Worm (Caenorhabditis elegans) whole organism, L4 larva: Measurements from ENCODE around the gene K04G7.1.
A peak's percentile ranks its signal among the peaks of the same experiment; 100 is the strongest.

Experiments used
- F26F4.8 ChIP-seq: fragments of 200-800 bp; sonication (Bioruptor generic); conservative IDR thresholded peaks from 2 replicates; pipeline ENCODE4 v1.3.6; 2022; ENCODE audit warnings: missing genetic modification characterization, missing compliant biosample characterization
- F49E8.2 ChIP-seq: sonication (generic microtip); optimal IDR thresholded peaks from 2 replicates; lab custom pipeline; 2016; ENCODE audit warnings: missing compliant biosample characterization, mild to moderate bottlenecking, missing genetic modification characterization, borderline replicate concordance
- R02D3.7 ChIP-seq: fragments of 150-350 bp; sonication (generic microtip); optimal IDR thresholded peaks from 3 replicates; lab custom pipeline; 2014; ENCODE audit warnings: missing biosample characterization, missing genetic modification characterization
- T26A8.4 ChIP-seq: fragments of 200-800 bp; sonication (Bioruptor generic); IDR thresholded peaks from 2 replicates; pipeline ENCODE4 v1.3.6; 2022; ENCODE audit warnings: missing genetic modification characterization, missing compliant biosample characterization
- Y105C5A.15 ChIP-seq: fragments of 200-800 bp; sonication (Bioruptor generic); IDR thresholded peaks from 2 replicates; pipeline ENCODE4 v1.3.6; 2022; ENCODE audit warnings: missing genetic modification characterization, missing compliant biosample characterization
- Y75B8A.6 ChIP-seq: fragments of 200-800 bp; sonication (Bioruptor generic); IDR thresholded peaks from 2 replicates; pipeline ENCODE4 v1.3.6; 2022; ENCODE audit warnings: missing genetic modification reagents, missing genetic modification characterization, missing compliant biosample characterization
- ZK546.5 ChIP-seq, 2 experiments: sonication (generic microtip); optimal IDR thresholded peaks; 2 replicates each; lab custom pipeline; 2017; ENCODE audit warnings: missing biosample characterization in 2 of 2, missing genetic modification characterization in 2 of 2
- ama-1 ChIP-seq: fragments of 150-350 bp; optimal IDR thresholded peaks from 2 replicates; lab custom pipeline; 2014; ENCODE audit warnings: inconsistent platforms, mixed read lengths
- ceh-20 ChIP-seq: fragments of 200-800 bp; sonication (Bioruptor generic); IDR thresholded peaks from 2 replicates; pipeline ENCODE4 v1.3.6; 2022; ENCODE audit warnings: missing genetic modification reagents, missing genetic modification characterization, missing compliant biosample characterization
- ceh-28 ChIP-seq: fragments of 150-350 bp; optimal IDR thresholded peaks from 2 replicates; lab custom pipeline; 2014; ENCODE audit warnings: missing biosample characterization, missing genetic modification reagents, missing genetic modification characterization
- ceh-62 ChIP-seq: sonication (generic microtip); optimal IDR thresholded peaks from 2 replicates; lab custom pipeline; 2017; ENCODE audit warnings: missing biosample characterization, missing genetic modification characterization
- cey-2 ChIP-seq: sonication (generic microtip); optimal IDR thresholded peaks from 3 replicates; lab custom pipeline; 2017; ENCODE audit warnings: missing genetic modification characterization, mild to moderate bottlenecking, missing compliant biosample characterization, antibody characterized with exemption, borderline replicate concordance; ENCODE audit not compliant: insufficient read depth
- ctbp-1 ChIP-seq: fragments of 200-800 bp; sonication (Bioruptor generic); IDR thresholded peaks from 2 replicates; pipeline ENCODE4 v1.3.6; 2022; ENCODE audit warnings: missing genetic modification reagents, missing genetic modification characterization, missing compliant biosample characterization
- daf-19 ChIP-seq: fragments of 200-800 bp; sonication (Bioruptor generic); conservative IDR thresholded peaks from 2 replicates; pipeline ENCODE4 v1.3.6; 2022; ENCODE audit warnings: missing genetic modification characterization, missing compliant biosample characterization
- daf-8 ChIP-seq: fragments of 200-800 bp; sonication (Bioruptor generic); IDR thresholded peaks from 2 replicates; pipeline ENCODE4 v1.3.6; 2022; ENCODE audit warnings: missing genetic modification characterization, missing compliant biosample characterization
- dmd-9 ChIP-seq: fragments of 200-800 bp; sonication (Bioruptor generic); IDR thresholded peaks from 2 replicates; pipeline ENCODE4 v1.3.6; 2022; ENCODE audit warnings: missing genetic modification reagents, missing genetic modification characterization, missing compliant biosample characterization
- dpl-1 ChIP-seq: fragments of 150-350 bp; optimal IDR thresholded peaks from 2 replicates; lab custom pipeline; 2014; ENCODE audit warnings: missing biosample characterization, missing genetic modification reagents, missing genetic modification characterization
- duxl-1 ChIP-seq: sonication (generic microtip); optimal IDR thresholded peaks from 2 replicates; lab custom pipeline; 2016; ENCODE audit warnings: mild to moderate bottlenecking, missing genetic modification characterization, moderate library complexity, missing compliant biosample characterization; ENCODE audit not compliant: poor library complexity
- dve-1 ChIP-seq: sonication (generic microtip); optimal IDR thresholded peaks from 2 replicates; lab custom pipeline; 2017; ENCODE audit warnings: antibody characterized with exemption, mild to moderate bottlenecking, missing genetic modification characterization, missing compliant biosample characterization; ENCODE audit not compliant: insufficient read depth
- egl-27 ChIP-seq: sonication (generic microtip); optimal IDR thresholded peaks from 3 replicates; lab custom pipeline; 2017; ENCODE audit warnings: missing biosample characterization, missing genetic modification reagents, missing genetic modification characterization
- fkh-10 ChIP-seq: fragments of 150-350 bp; optimal IDR thresholded peaks from 2 replicates; lab custom pipeline; 2014; ENCODE audit warnings: missing biosample characterization, missing genetic modification reagents, missing genetic modification characterization
- jun-1 ChIP-seq: fragments of 150-350 bp; optimal IDR thresholded peaks from 2 replicates; lab custom pipeline; 2014; ENCODE audit warnings: missing biosample characterization, missing genetic modification reagents, missing genetic modification characterization
- lim-7 ChIP-seq: fragments of 200-800 bp; sonication (Bioruptor generic); IDR thresholded peaks from 2 replicates; pipeline ENCODE4 v1.3.6; 2022; ENCODE audit warnings: missing genetic modification characterization, missing compliant biosample characterization
- lin-1 ChIP-seq: fragments of 200-800 bp; sonication (Bioruptor generic); IDR thresholded peaks from 2 replicates; pipeline ENCODE4 v1.3.6; 2022; ENCODE audit warnings: missing genetic modification reagents, missing genetic modification characterization, missing compliant biosample characterization
- lin-13 ChIP-seq: fragments of 150-350 bp; optimal IDR thresholded peaks from 2 replicates; lab custom pipeline; 2014; ENCODE audit warnings: missing biosample characterization, missing genetic modification reagents, missing genetic modification characterization
- lin-29 ChIP-seq: fragments of 200-800 bp; sonication (Bioruptor generic); IDR thresholded peaks from 2 replicates; pipeline ENCODE4 v1.3.6; 2022; ENCODE audit warnings: missing genetic modification reagents, missing genetic modification characterization, missing compliant biosample characterization
- lin-38 ChIP-seq: fragments of 200-800 bp; sonication (Bioruptor generic); IDR thresholded peaks from 2 replicates; pipeline ENCODE4 v1.3.6; 2022; ENCODE audit warnings: missing genetic modification reagents, missing genetic modification characterization, missing compliant biosample characterization
- lin-39 ChIP-seq: fragments of 150-350 bp; optimal IDR thresholded peaks from 2 replicates; lab custom pipeline; 2014; ENCODE audit warnings: missing biosample characterization, missing genetic modification reagents, missing genetic modification characterization
- madf-9 ChIP-seq: fragments of 200-800 bp; sonication (Bioruptor generic); conservative IDR thresholded peaks from 2 replicates; pipeline ENCODE4 v1.3.6; 2022; ENCODE audit warnings: missing genetic modification reagents, missing genetic modification characterization, missing compliant biosample characterization
- mdt-29 ChIP-seq: fragments of 200-800 bp; sonication (Bioruptor generic); IDR thresholded peaks from 2 replicates; pipeline ENCODE4 v1.3.6; 2022; ENCODE audit warnings: missing genetic modification reagents, missing genetic modification characterization, missing compliant biosample characterization
- mep-1 ChIP-seq: fragments of 150-350 bp; sonication (generic microtip); optimal IDR thresholded peaks from 3 replicates; lab custom pipeline; 2014; ENCODE audit warnings: missing biosample characterization, missing genetic modification characterization
- mes-2 ChIP-seq: sonication (generic microtip); optimal IDR thresholded peaks from 2 replicates; lab custom pipeline; 2016; ENCODE audit warnings: missing genotype, mild to moderate bottlenecking, missing genetic modification characterization, missing compliant biosample characterization; ENCODE audit not compliant: poor library complexity, severe bottlenecking
- nhr-10 ChIP-seq: fragments of 150-350 bp; optimal IDR thresholded peaks from 2 replicates; lab custom pipeline; 2014; ENCODE audit warnings: missing biosample characterization, missing genetic modification characterization
- nhr-11 ChIP-seq: fragments of 150-350 bp; optimal IDR thresholded peaks from 2 replicates; lab custom pipeline; 2014; ENCODE audit warnings: missing biosample characterization, missing genetic modification characterization
- nhr-111 ChIP-seq: fragments of 200-800 bp; sonication (Bioruptor generic); optimal IDR thresholded peaks from 2 replicates; lab custom pipeline; 2018; ENCODE audit warnings: mild to moderate bottlenecking, missing genetic modification characterization, missing compliant biosample characterization
- nhr-42 ChIP-seq: fragments of 200-800 bp; sonication (Bioruptor generic); IDR thresholded peaks from 2 replicates; pipeline ENCODE4 v1.3.6; 2022; ENCODE audit warnings: missing genetic modification characterization, missing compliant biosample characterization
- nhr-48 ChIP-seq: sonication (generic microtip); optimal IDR thresholded peaks from 2 replicates; lab custom pipeline; 2016; ENCODE audit warnings: mild to moderate bottlenecking, missing genetic modification characterization, missing compliant biosample characterization
- nhr-76 ChIP-seq: fragments of 150-350 bp; optimal IDR thresholded peaks from 2 replicates; lab custom pipeline; 2014; ENCODE audit warnings: missing biosample characterization, missing genetic modification characterization
- nhr-77 ChIP-seq: fragments of 150-350 bp; optimal IDR thresholded peaks from 2 replicates; lab custom pipeline; 2014; ENCODE audit warnings: missing biosample characterization, missing genetic modification characterization
- pha-4 ChIP-seq, 2 experiments: fragments of 150-350 bp in 1 of 2; fragments of 200-800 bp in 1 of 2; sonication (Bioruptor generic) in 1 of 2; IDR thresholded peaks in 1 of 2; optimal IDR thresholded peaks in 1 of 2; 2 replicates each; pipeline versions ENCODE4 v1.3.6 to Lab custom; 2014 to 2022; ENCODE audit warnings: missing genetic modification characterization in 2 of 2, missing genetic modification reagents in 2 of 2, missing biosample characterization in 1 of 2, missing compliant biosample characterization in 1 of 2
- rbr-2 ChIP-seq: sonication (generic microtip); optimal IDR thresholded peaks from 2 replicates; lab custom pipeline; 2016; ENCODE audit warnings: missing genotype, missing genetic modification characterization, missing compliant biosample characterization
- sdz-12 ChIP-seq: fragments of 200-800 bp; sonication (Bioruptor generic); optimal IDR thresholded peaks from 2 replicates; lab custom pipeline; 2018; ENCODE audit warnings: mild to moderate bottlenecking, missing genetic modification characterization, missing compliant biosample characterization
- set-16 ChIP-seq: fragments of 200-800 bp; sonication (Bioruptor generic); IDR thresholded peaks from 2 replicates; pipeline ENCODE4 v1.3.6; 2022; ENCODE audit warnings: missing genetic modification reagents, missing genetic modification characterization, missing compliant biosample characterization
- snpc-1.2 ChIP-seq: fragments of 200-800 bp; sonication (Bioruptor generic); IDR thresholded peaks from 2 replicates; pipeline ENCODE4 v1.3.6; 2022; ENCODE audit warnings: missing genetic modification reagents, missing genetic modification characterization, missing compliant biosample characterization
- tag-97 ChIP-seq: fragments of 200-800 bp; sonication (Bioruptor generic); IDR thresholded peaks from 2 replicates; pipeline ENCODE4 v1.3.6; 2022; ENCODE audit warnings: missing genetic modification characterization, missing compliant biosample characterization
- unc-130 ChIP-seq: sonication (generic microtip); optimal IDR thresholded peaks from 2 replicates; lab custom pipeline; 2016; ENCODE audit warnings: missing genetic modification reagents, missing genetic modification characterization, missing compliant biosample characterization
- zag-1 ChIP-seq: fragments of 150-350 bp; optimal IDR thresholded peaks from 2 replicates; lab custom pipeline; 2014; ENCODE audit warnings: missing biosample characterization, missing genetic modification characterization
- zfp-2 ChIP-seq: sonication (generic microtip); optimal IDR thresholded peaks from 2 replicates; lab custom pipeline; 2016; ENCODE audit warnings: mild to moderate bottlenecking, missing genetic modification characterization, missing compliant biosample characterization
- zip-2 ChIP-seq: fragments of 150-350 bp; optimal IDR thresholded peaks from 2 replicates; lab custom pipeline; 2014; ENCODE audit warnings: missing biosample characterization, missing genetic modification characterization
- ztf-11 ChIP-seq: fragments of 150-350 bp; optimal IDR thresholded peaks from 2 replicates; lab custom pipeline; 2014; ENCODE audit warnings: missing biosample characterization, missing genetic modification characterization
- ztf-7 ChIP-seq: fragments of 150-350 bp; optimal IDR thresholded peaks from 2 replicates; lab custom pipeline; 2014; ENCODE audit warnings: missing biosample characterization, missing genetic modification characterization

The K04G7.1 gene

ce11 chrIII:7189581-7190128 lies 27.1 kb downstream of the K04G7.1 start, which contains the start of gene rps-21:
Gene rps-21 (minus strand): TSS chrIII:7189631.
- TF ChIP-seq madf-9 (GFP tag; lab: Robert Waterston, UW) (no peak), F26F4.8 (no peak), tag-97 (GFP tag; lab: Robert Waterston, UW) (no peak), jun-1 (tag; lab: Kevin White, UChicago) (no peak), nhr-11 (tag; lab: Kevin White, UChicago) (peak; percentile 91), unc-130 (peak; percentile 38), T26A8.4 (GFP tag; lab: Robert Waterston, UW) (peak; percentile 43; the same call in 1 of the 2 replicates), zip-2 (tag; lab: Kevin White, UChicago) (no peak), ceh-28 (no peak), dpl-1 (GFP tag; lab: Kevin White, UChicago) (peak; percentile 82), nhr-77 (tag; lab: Kevin White, UChicago) (peak; percentile 64), lin-29 (no peak), lin-38 (peak; percentile 74), mdt-29 (GFP tag; lab: Robert Waterston, UW) (no peak), mes-2 (peak; percentile 92), ama-1 (lab: Kevin White, UChicago) (no peak), ZK546.5 (tag; optimal IDR thresholded peaks at IDR 0.05; lab: Kevin White, UChicago) (peak in 1 of 2 experiments; percentile 52), daf-19 (GFP tag; lab: Robert Waterston, UW) (no peak), Y75B8A.6 (GFP tag; lab: Robert Waterston, UW) (no peak), dmd-9 (GFP tag; lab: Robert Waterston, UW) (no peak), R02D3.7 (tag; lab: Kevin White, UChicago) (peak; percentile 84), nhr-111 (GFP tag; lab: Kevin White, UChicago) (no peak), lin-39 (tag; lab: Kevin White, UChicago) (no peak), nhr-10 (no peak), mep-1 (tag; lab: Kevin White, UChicago) (peak; percentile 82), cey-2 (no peak), lin-13 (peak; percentile 58), snpc-1.2 (no peak), nhr-42 (GFP tag; lab: Robert Waterston, UW) (no peak), ceh-20 (GFP tag; lab: Robert Waterston, UW) (peak; percentile 48; the same call in 1 of the 2 replicates), egl-27 (tag; lab: Kevin White, UChicago) (no peak), pha-4 (GFP tag; IDR thresholded peaks at IDR 0.05; lab: Robert Waterston, UW) (no peak), pha-4 (tag; optimal IDR thresholded peaks at IDR 0.05; lab: Kevin White, UChicago) (no peak), zag-1 (tag; lab: Kevin White, UChicago) (no peak), ztf-11 (no peak), set-16 (GFP tag; lab: Robert Waterston, UW) (no peak; the same call in 1 of the 2 replicates), nhr-48 (tag; lab: Kevin White, UChicago) (peak; percentile 11), lim-7 (GFP tag; lab: Robert Waterston, UW) (no peak), lin-1 (GFP tag; lab: Robert Waterston, UW) (no peak), F49E8.2 (tag; lab: Kevin White, UChicago) (no peak), dve-1 (tag; lab: Kevin White, UChicago) (peak; percentile 82), rbr-2 (tag; lab: Kevin White, UChicago) (peak; percentile 67), fkh-10 (GFP tag; lab: Kevin White, UChicago) (peak; percentile 9), duxl-1 (no peak), sdz-12 (no peak), daf-8 (no peak), ztf-7 (tag; lab: Kevin White, UChicago) (no peak), Y105C5A.15 (no peak), ctbp-1 (GFP tag; lab: Robert Waterston, UW) (no peak), nhr-76 (no peak), zfp-2 (tag; lab: Kevin White, UChicago) (peak; percentile 94), ceh-62 (tag; lab: Kevin White, UChicago) (no peak)
